Fruit fly (Drosophila melanogaster) whole organism, embryonic: ENCODE data around the gene moody.

Experiments used
- Atf-2 ChIP-seq: fragments of 200-800 bp; sonication (Bioruptor generic); optimal IDR thresholded peaks from 2 replicates; lab custom pipeline; 2016; ENCODE audit warnings: missing biosample characterization, missing genetic modification characterization
- Bteb2 ChIP-seq: fragments of 200-800 bp; sonication (Bioruptor generic); optimal IDR thresholded peaks from 2 replicates; lab custom pipeline; 2016; ENCODE audit warnings: missing biosample characterization, missing genetic modification characterization
- CG10147 ChIP-seq: fragments of 200-800 bp; sonication (Bioruptor generic); optimal IDR thresholded peaks from 2 replicates; lab custom pipeline; 2019; ENCODE audit warnings: missing biosample characterization, mild to moderate bottlenecking, missing genetic modification characterization, moderate library complexity
- CG10321 ChIP-seq: fragments of 200-800 bp; sonication (Bioruptor generic); IDR thresholded peaks from 2 replicates; pipeline ENCODE4 v1.3.6; 2022; ENCODE audit warnings: missing biosample characterization, missing genetic modification characterization
- CG10565 ChIP-seq: fragments of 200-800 bp; sonication (Bioruptor generic); optimal IDR thresholded peaks from 3 replicates; lab custom pipeline; 2016; ENCODE audit warnings: missing biosample characterization, mild to moderate bottlenecking, missing genetic modification characterization
- CG11504 ChIP-seq: fragments of 200-800 bp; sonication (Bioruptor generic); optimal IDR thresholded peaks from 3 replicates; lab custom pipeline; 2019; ENCODE audit warnings: missing biosample characterization, mild to moderate bottlenecking, missing genetic modification characterization, moderate library complexity
- CG11696 ChIP-seq: fragments of 200-800 bp; sonication (Bioruptor generic); IDR thresholded peaks from 2 replicates; pipeline ENCODE4 v1.3.6; 2022; ENCODE audit warnings: missing biosample characterization, missing genetic modification characterization
- CG12236 ChIP-seq: fragments of 200-800 bp; sonication (Bioruptor generic); optimal IDR thresholded peaks from 2 replicates; lab custom pipeline; 2016; ENCODE audit warnings: missing biosample characterization, missing genetic modification characterization
- CG13624 ChIP-seq: fragments of 200-800 bp; sonication (Bioruptor generic); optimal IDR thresholded peaks from 2 replicates; lab custom pipeline; 2016; ENCODE audit warnings: missing biosample characterization, missing genetic modification characterization
- CG15479 ChIP-seq: fragments of 200-800 bp; sonication (Bioruptor generic); optimal IDR thresholded peaks from 3 replicates; lab custom pipeline; 2019; ENCODE audit warnings: missing biosample characterization, mild to moderate bottlenecking, missing genetic modification characterization, moderate library complexity
- CG1603 ChIP-seq: fragments of 200-800 bp; sonication (Bioruptor generic); optimal IDR thresholded peaks from 2 replicates; lab custom pipeline; 2019; ENCODE audit warnings: missing biosample characterization, mild to moderate bottlenecking, missing genetic modification characterization, moderate library complexity
- CG18011 ChIP-seq: fragments of 200-800 bp; sonication (Bioruptor generic); optimal IDR thresholded peaks from 2 replicates; lab custom pipeline; 2017; ENCODE audit warnings: missing biosample characterization, missing genetic modification characterization, mild to moderate bottlenecking, moderate library complexity, missing genotype
- CG18476 ChIP-seq: fragments of 200-800 bp; sonication (Bioruptor generic); optimal IDR thresholded peaks from 2 replicates; lab custom pipeline; 2016; ENCODE audit warnings: missing biosample characterization, mild to moderate bottlenecking, missing genetic modification characterization
- CG2875 ChIP-seq: fragments of 200-800 bp; sonication (Bioruptor generic); optimal IDR thresholded peaks from 2 replicates; lab custom pipeline; 2017; ENCODE audit warnings: missing biosample characterization, mild to moderate bottlenecking, missing genetic modification characterization, missing genetic modification reagents
- CG32532 ChIP-seq: fragments of 200-800 bp; sonication (Bioruptor generic); IDR thresholded peaks from 2 replicates; pipeline ENCODE4 v1.3.6; 2022; ENCODE audit warnings: missing biosample characterization, missing genetic modification characterization
- CG33557 ChIP-seq: fragments of 200-800 bp; sonication (Bioruptor generic); optimal IDR thresholded peaks from 2 replicates; lab custom pipeline; 2019; ENCODE audit warnings: missing biosample characterization, mild to moderate bottlenecking, missing genetic modification characterization, moderate library complexity
- CG4730 ChIP-seq: fragments of 200-800 bp; sonication (Bioruptor generic); IDR thresholded peaks from 2 replicates; pipeline ENCODE4 v1.3.6; 2022; ENCODE audit warnings: missing biosample characterization, missing genetic modification characterization
- CG4820 ChIP-seq: fragments of 200-800 bp; sonication (Bioruptor generic); optimal IDR thresholded peaks from 3 replicates; lab custom pipeline; 2016; ENCODE audit warnings: missing biosample characterization, missing genetic modification characterization
- CG4854 ChIP-seq: fragments of 200-800 bp; sonication (Bioruptor generic); optimal IDR thresholded peaks from 2 replicates; lab custom pipeline; 2016; ENCODE audit warnings: missing biosample characterization, missing genetic modification characterization, inconsistent platforms
- CG5180 ChIP-seq: fragments of 200-800 bp; sonication (Bioruptor generic); optimal IDR thresholded peaks from 3 replicates; lab custom pipeline; 2017; ENCODE audit warnings: missing biosample characterization, missing genetic modification characterization, mild to moderate bottlenecking, moderate library complexity, missing genetic modification reagents
- CG8924 ChIP-seq: fragments of 200-800 bp; optimal IDR thresholded peaks from 3 replicates; lab custom pipeline; 2019; ENCODE audit warnings: missing biosample characterization, mild to moderate bottlenecking, missing genetic modification characterization, moderate library complexity
- CG9817 ChIP-seq: fragments of 200-800 bp; sonication (Bioruptor generic); optimal IDR thresholded peaks from 2 replicates; lab custom pipeline; 2018; ENCODE audit warnings: missing biosample characterization, mild to moderate bottlenecking, missing genetic modification characterization, moderate library complexity
- Dip2 ChIP-seq: fragments of 200-800 bp; sonication (Bioruptor generic); IDR thresholded peaks from 2 replicates; pipeline ENCODE4 v1.3.6; 2022; ENCODE audit warnings: missing biosample characterization, missing genetic modification characterization
- E2f1 ChIP-seq: fragments of 200-800 bp; sonication (Bioruptor generic); IDR thresholded peaks from 2 replicates; pipeline ENCODE4 v1.3.6; 2022; ENCODE audit warnings: missing biosample characterization, missing genetic modification characterization
- GATAe ChIP-seq: fragments of 200-800 bp; sonication (Bioruptor generic); conservative IDR thresholded peaks from 2 replicates; pipeline ENCODE4 v1.3.6; 2022; ENCODE audit warnings: missing biosample characterization, missing genetic modification characterization
- HLH4C ChIP-seq: fragments of 200-800 bp; sonication (Bioruptor generic); IDR thresholded peaks from 3 replicates; pipeline ENCODE4 v1.3.6; 2022; ENCODE audit warnings: missing biosample characterization, missing genetic modification characterization; ENCODE audit not compliant: partially characterized antibody
- HmgD ChIP-seq: fragments of 200-800 bp; sonication (Bioruptor generic); optimal IDR thresholded peaks from 3 replicates; lab custom pipeline; 2016; ENCODE audit warnings: missing biosample characterization, missing genetic modification characterization
- Hmr ChIP-seq: fragments of 200-800 bp; sonication (Bioruptor generic); optimal IDR thresholded peaks from 3 replicates; lab custom pipeline; 2017; ENCODE audit warnings: mild to moderate bottlenecking, missing biosample characterization, missing genetic modification reagents, missing genetic modification characterization
- NC2α ChIP-seq: fragments of 200-800 bp; sonication (Bioruptor generic); optimal IDR thresholded peaks from 2 replicates; lab custom pipeline; 2016; ENCODE audit warnings: missing biosample characterization, missing genetic modification characterization
- Nf-YB ChIP-seq: fragments of 200-800 bp; sonication (Bioruptor generic); optimal IDR thresholded peaks from 3 replicates; lab custom pipeline; 2019; ENCODE audit warnings: missing biosample characterization, mild to moderate bottlenecking, missing genetic modification characterization, moderate library complexity
- Trl ChIP-seq, 3 experiments: fragments of >200 bp in 2 of 3; fragments of 200-800 bp in 1 of 3; sonication (Bioruptor generic) in 1 of 3; optimal IDR thresholded peaks; 2 replicates in 1 of 3; 3 replicates in 2 of 3; lab custom pipeline; 2016 to 2017; ENCODE audit warnings: missing biosample characterization in 1 of 3, missing genetic modification characterization in 1 of 3
- az2 ChIP-seq: fragments of 200-800 bp; sonication (Bioruptor generic); optimal IDR thresholded peaks from 3 replicates; lab custom pipeline; 2016; ENCODE audit warnings: missing biosample characterization, missing genetic modification characterization
- caup ChIP-seq: fragments of 200-800 bp; sonication (Bioruptor generic); optimal IDR thresholded peaks from 3 replicates; lab custom pipeline; 2017; ENCODE audit warnings: missing biosample characterization, mild to moderate bottlenecking, missing genetic modification characterization, moderate library complexity; ENCODE audit not compliant: severe bottlenecking
- crc ChIP-seq: fragments of 200-800 bp; sonication (Bioruptor generic); optimal IDR thresholded peaks from 2 replicates; lab custom pipeline; 2016; ENCODE audit warnings: missing biosample characterization, missing genetic modification characterization
- crp ChIP-seq, 2 experiments: fragments of 200-800 bp; sonication (Bioruptor generic); optimal IDR thresholded peaks; 2 replicates in 1 of 2; 3 replicates in 1 of 2; lab custom pipeline; 2017; ENCODE audit warnings: missing biosample characterization in 2 of 2, missing genetic modification characterization in 2 of 2, mild to moderate bottlenecking in 1 of 2, moderate library complexity in 1 of 2
- fd3F ChIP-seq: fragments of 200-800 bp; sonication (Bioruptor generic); optimal IDR thresholded peaks from 2 replicates; lab custom pipeline; 2018; ENCODE audit warnings: missing biosample characterization, mild to moderate bottlenecking, missing genetic modification characterization, moderate library complexity
- grn ChIP-seq: fragments of 200-800 bp; sonication (Bioruptor generic); optimal IDR thresholded peaks from 3 replicates; lab custom pipeline; 2017; ENCODE audit warnings: missing biosample characterization, missing genetic modification characterization
- gt ChIP-seq: fragments of 200-800 bp; sonication (Bioruptor generic); IDR thresholded peaks from 2 replicates; pipeline ENCODE4 v1.3.6; 2022; ENCODE audit warnings: missing biosample characterization, missing genetic modification characterization
- lola ChIP-seq, 3 experiments: fragments of >200 bp in 2 of 3; fragments of 200-800 bp in 1 of 3; sonication (Bioruptor generic) in 1 of 3; optimal IDR thresholded peaks; 2 replicates each; lab custom pipeline; 2017 to 2019; ENCODE audit warnings: missing biosample characterization in 3 of 3, missing genetic modification characterization in 3 of 3, mild to moderate bottlenecking in 1 of 3, moderate library complexity in 1 of 3
- lov ChIP-seq, 2 experiments: fragments of 200-800 bp in 1 of 2; fragments of >200 bp in 1 of 2; sonication (Bioruptor generic) in 1 of 2; IDR thresholded peaks in 1 of 2; optimal IDR thresholded peaks in 1 of 2; 2 replicates in 1 of 2; 3 replicates in 1 of 2; pipeline versions ENCODE4 v1.3.6 to Lab custom; 2017 to 2022; ENCODE audit warnings: missing biosample characterization in 1 of 2, missing genetic modification characterization in 1 of 2
- mam ChIP-seq: fragments of 200-800 bp; sonication (Bioruptor generic); optimal IDR thresholded peaks from 3 replicates; lab custom pipeline; 2016; ENCODE audit warnings: missing biosample characterization, missing genetic modification characterization
- pho ChIP-seq: fragments of 200-800 bp; sonication (Bioruptor generic); optimal IDR thresholded peaks from 2 replicates; lab custom pipeline; 2016; ENCODE audit warnings: missing biosample characterization, missing genetic modification characterization
- pita ChIP-seq: fragments of 200-800 bp; sonication (Bioruptor generic); optimal IDR thresholded peaks from 2 replicates; lab custom pipeline; 2017; ENCODE audit warnings: missing biosample characterization, mild to moderate bottlenecking, missing genetic modification characterization
- ranshi ChIP-seq: fragments of 200-800 bp; sonication (Bioruptor generic); IDR thresholded peaks from 2 replicates; pipeline ENCODE4 v1.3.6; 2022; ENCODE audit warnings: missing biosample characterization, missing genetic modification characterization
- wdn ChIP-seq: fragments of 200-800 bp; sonication (Bioruptor generic); IDR thresholded peaks from 2 replicates; pipeline ENCODE4 v1.3.6; 2022; ENCODE audit warnings: missing biosample characterization, missing genetic modification characterization
- zen ChIP-seq: fragments of 200-800 bp; sonication (Bioruptor generic); optimal IDR thresholded peaks from 3 replicates; lab custom pipeline; 2018; ENCODE audit warnings: missing biosample characterization, mild to moderate bottlenecking, missing genetic modification characterization, moderate library complexity

moody gene

dm6 chrX:2071878-2072817, 22.2 kb upstream of the moody start, which contains the start of gene Rtca (continued):
- no peak for TF ChIP-seq lov (optimal IDR thresholded peaks at IDR 0.05; lab: Kevin White, UChicago)
- TF ChIP-seq lov (GFP tag; IDR thresholded peaks at IDR 0.05; lab: Robert Waterston, UW) = 0 out of 3 replicates have a peak, but pooled peaks have one; percentile 26
- peak; percentile 50 for TF ChIP-seq fd3F (GFP tag; lab: Kevin White, UChicago)
- no peak for TF ChIP-seq Dip2 (GFP tag; lab: Robert Waterston, UW)
- TF ChIP-seq CG8924 (tag; lab: Kevin White, UChicago) = peak; percentile 62
- peak; percentile 10 for TF ChIP-seq CG15479 (GFP tag; lab: Kevin White, UChicago)
- TF ChIP-seq CG10147 (GFP tag; lab: Kevin White, UChicago) = peak; percentile 30
- no peak for TF ChIP-seq HLH4C (GFP tag; lab: Robert Waterston, UW)
- no peak for TF ChIP-seq CG10321 (GFP tag; lab: Robert Waterston, UW)
- peak in 1 of 3 experiments; percentile 41 for TF ChIP-seq lola (GFP tag; optimal IDR thresholded peaks at IDR 0.05; lab: Kevin White, UChicago)
- TF ChIP-seq ranshi (GFP tag; lab: Robert Waterston, UW) = peak; percentile 60
- TF ChIP-seq wdn = peak; percentile 56
- TF ChIP-seq CG2875 (GFP tag; lab: Kevin White, UChicago) = peak; percentile 13
- peak; percentile 21 for TF ChIP-seq CG18011 (GFP tag; lab: Kevin White, UChicago)
- TF ChIP-seq grn (GFP tag; lab: Kevin White, UChicago) = no peak
- TF ChIP-seq CG1603 (tag; lab: Kevin White, UChicago) = peak; percentile 68
- no peak for TF ChIP-seq gt (GFP tag; lab: Robert Waterston, UW)
- TF ChIP-seq CG11504 (tag; lab: Kevin White, UChicago) = peak; percentile 79
- peak; percentile 27 for TF ChIP-seq HmgD (GFP tag; lab: Kevin White, UChicago)
- peak; percentile 77 for TF ChIP-seq caup (GFP tag; lab: Kevin White, UChicago)
- no peak for TF ChIP-seq zen (tag; lab: Kevin White, UChicago)
- TF ChIP-seq CG4820 (GFP tag; lab: Kevin White, UChicago) = peak; percentile 42
- TF ChIP-seq CG18476 (GFP tag; lab: Kevin White, UChicago) = peak; percentile 37
- TF ChIP-seq Nf-YB = peak; percentile 19
- TF ChIP-seq CG11696 (GFP tag; lab: Robert Waterston, UW) = peak; percentile 95
- peak; percentile 68; the same call in 1 of the 2 replicates for TF ChIP-seq CG32532 (GFP tag; lab: Robert Waterston, UW)
- TF ChIP-seq CG9817 (tag; lab: Kevin White, UChicago) = peak; percentile 54
- peak; percentile 52 for TF ChIP-seq Bteb2 (GFP tag; lab: Kevin White, UChicago)
- no peak for TF ChIP-seq CG33557 (GFP tag; lab: Kevin White, UChicago)
- peak; percentile 72 for TF ChIP-seq E2f1 (GFP tag; lab: Robert Waterston, UW)
- peak; percentile 38 for TF ChIP-seq az2 (GFP tag; lab: Kevin White, UChicago)
- no peak for TF ChIP-seq CG4730 (GFP tag; lab: Robert Waterston, UW)
- TF ChIP-seq GATAe (GFP tag; lab: Robert Waterston, UW) = no peak
- peak; percentile 41 for TF ChIP-seq CG5180 (GFP tag; lab: Kevin White, UChicago)
- TF ChIP-seq mam (GFP tag; lab: Kevin White, UChicago) = peak; percentile 62
- no peak for TF ChIP-seq crp (GFP tag; optimal IDR thresholded peaks at IDR 0.05; lab: Kevin White, UChicago)
- TF ChIP-seq pita (GFP tag; lab: Kevin White, UChicago) = no peak
- peak; percentile 47 for TF ChIP-seq crc (GFP tag; lab: Kevin White, UChicago)
- peak; percentile 25 to 37 for TF ChIP-seq Trl (optimal IDR thresholded peaks at IDR 0.05; lab: Kevin White, UChicago)
- peak; percentile 57 for TF ChIP-seq Trl (GFP tag; optimal IDR thresholded peaks at IDR 0.05; lab: Kevin White, UChicago)
- TF ChIP-seq CG10565 (GFP tag; lab: Kevin White, UChicago) = no peak
- TF ChIP-seq CG13624 (GFP tag; lab: Kevin White, UChicago) = peak; percentile 51
- no peak for TF ChIP-seq CG12236 (GFP tag; lab: Kevin White, UChicago)
- peak; percentile 39 for TF ChIP-seq CG4854 (GFP tag; lab: Kevin White, UChicago)
- peak; percentile 48 for TF ChIP-seq Atf-2 (GFP tag; lab: Kevin White, UChicago)
- TF ChIP-seq NC2α = peak; percentile 38
- peak; percentile 84 for TF ChIP-seq Hmr (GFP tag; lab: Kevin White, UChicago)
- TF ChIP-seq pho (GFP tag; lab: Kevin White, UChicago) = peak; percentile 69
